Fruit fly (Drosophila melanogaster): ENCODE data around the gene pll.

DNA sequence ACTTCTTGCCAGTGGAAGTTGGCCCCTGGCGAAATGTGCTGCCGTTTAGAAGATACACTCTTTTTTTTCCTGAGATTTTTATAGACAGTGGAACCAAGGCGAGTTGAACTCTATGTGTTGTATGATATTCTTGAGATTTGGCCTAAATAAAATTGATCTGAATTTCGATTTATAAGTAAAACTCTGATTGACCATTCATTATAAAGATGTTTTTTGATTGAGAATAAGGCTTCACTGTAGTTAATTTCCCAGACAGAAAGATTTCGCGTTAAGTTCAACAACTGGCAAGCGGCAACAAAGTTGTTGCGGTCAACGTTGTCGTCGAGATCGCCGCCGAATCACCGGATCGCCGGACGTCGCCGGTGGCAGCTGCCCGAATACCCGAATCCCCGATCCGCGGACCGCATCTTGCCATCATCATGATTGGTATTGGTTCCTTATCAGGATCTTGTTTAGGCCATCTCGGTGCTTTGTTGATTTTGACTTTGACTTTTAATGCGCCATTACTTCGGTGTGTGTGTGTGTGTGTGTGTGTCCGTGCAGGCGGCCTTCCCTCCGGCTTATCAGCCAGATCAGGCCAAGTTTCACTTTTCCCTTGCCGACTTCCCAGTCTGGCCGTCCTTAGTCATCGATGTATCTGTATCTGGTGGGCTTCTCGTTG lies 30.8 kb downstream of the pll start:
- TF ChIP-seq Mio (GFP tag; optimal IDR thresholded peaks at IDR 0.05) (no peak), psq (GFP tag; optimal IDR thresholded peaks at IDR 0.05) (peak; percentile 2), tai (GFP tag; optimal IDR thresholded peaks at IDR 0.05) (no peak), Myc (optimal IDR thresholded peaks at IDR 0.05) (no peak), pan (optimal IDR thresholded peaks at IDR 0.05) (no peak), Sp1 (GFP tag; optimal IDR thresholded peaks at IDR 0.05) (no peak), OdsH (GFP tag; optimal IDR thresholded peaks at IDR 0.05) (peak; percentile 15), Abd-B (GFP tag; optimal IDR thresholded peaks at IDR 0.05) (no peak), sage (GFP tag; optimal IDR thresholded peaks at IDR 0.05) (no peak), Dif (GFP tag; optimal IDR thresholded peaks at IDR 0.05; ENCODE audit: partially characterized antibody) (no peak), Vsx2 (GFP tag; optimal IDR thresholded peaks at IDR 0.05; ENCODE audit: partially characterized antibody) (no peak), Hnf4 (GFP tag; optimal IDR thresholded peaks at IDR 0.05) (peak; percentile 20), dmrt93B (GFP tag; optimal IDR thresholded peaks at IDR 0.05) (no peak)
